Worm (Caenorhabditis elegans) whole organism, dauer: ENCODE data around the gene bcs-1.

Source experiments
- unc-62 ChIP-seq: sonication (generic microtip); optimal IDR thresholded peaks from 2 replicates; lab custom pipeline; 2017; ENCODE audit warnings: missing biosample characterization, missing genetic modification reagents, missing genetic modification characterization

The bcs-1 gene

DNA sequence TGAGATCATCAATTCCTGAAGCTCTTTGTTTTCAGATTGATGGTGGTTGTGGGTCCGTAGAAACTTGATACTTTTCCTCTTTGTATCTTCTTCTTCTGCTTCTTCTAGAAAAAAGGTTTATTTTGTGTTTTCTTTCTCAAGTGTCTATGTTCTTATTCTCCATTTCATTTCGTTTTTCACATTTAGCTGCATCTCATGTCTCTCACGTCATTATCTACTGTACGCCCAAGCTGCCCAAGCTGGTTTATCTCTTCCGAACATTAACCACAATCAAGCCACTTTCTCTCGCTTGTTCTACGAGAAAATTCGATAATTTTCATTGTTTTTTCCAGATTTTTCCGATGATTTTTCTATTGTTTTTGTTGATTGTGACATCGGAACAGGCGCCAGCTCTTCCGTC lies 28.3 kb downstream of the bcs-1 start, which contains the start of gene F28C6.5:
TSS of gene F28C6.5 (plus strand) at position 301 of the 400 bp plus-strand sequence.
- TF ChIP-seq unc-62, result no peak

DNA sequence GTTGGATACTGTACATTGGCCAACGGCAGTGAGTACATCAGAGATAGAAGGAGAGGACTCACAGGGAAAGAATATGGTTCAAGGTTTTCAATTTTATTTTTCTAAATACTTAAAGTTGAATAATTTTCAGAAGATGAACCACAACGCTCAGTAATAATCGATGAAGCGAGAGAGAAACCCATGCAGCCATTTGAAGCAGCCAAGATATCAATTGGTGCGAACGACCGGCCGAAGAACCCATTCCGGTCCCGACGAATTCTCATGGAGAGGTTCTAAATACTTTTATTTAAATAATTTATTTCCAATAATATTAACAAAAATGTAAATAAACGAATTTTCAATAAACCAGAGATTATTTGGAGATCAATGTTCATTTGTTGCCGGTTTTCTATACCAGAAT lies 29.3 kb downstream of the bcs-1 start, which contains the start of gene pigg-1:
TSS of gene pigg-1 (minus strand) at position 101 of the 400 bp plus-strand sequence.
- no peak for TF ChIP-seq unc-62

DNA sequence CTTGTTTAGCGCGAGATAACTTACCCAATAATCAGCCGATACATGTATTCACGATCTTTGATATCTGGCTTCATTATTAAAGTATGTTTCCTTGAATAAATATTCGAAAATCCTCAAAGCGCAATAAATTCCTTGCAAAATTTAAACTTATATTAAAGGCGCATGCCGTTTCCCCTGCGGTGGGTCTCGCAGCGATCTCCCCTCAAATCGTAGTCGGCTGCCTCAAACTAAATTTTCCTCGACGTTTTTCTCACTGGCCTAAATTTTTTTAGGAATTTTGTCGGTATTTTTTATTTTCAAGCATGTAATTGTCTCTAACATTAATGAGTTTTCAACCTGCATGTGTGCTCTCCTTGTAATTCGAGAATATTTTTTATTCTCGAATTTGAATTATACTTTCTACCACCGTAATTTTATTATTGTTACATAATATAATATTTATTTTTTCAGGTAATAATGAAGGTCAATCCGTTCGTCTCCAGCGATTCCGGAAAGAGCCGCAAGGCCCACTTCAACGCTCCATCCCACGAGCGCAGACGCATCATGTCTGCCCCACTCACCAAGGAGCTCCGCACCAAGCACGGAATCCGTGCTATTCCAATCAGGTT lies 31.6 kb downstream of the bcs-1 start, which contains the start of the genes cpf-1 and rpl-26:
TSS of gene cpf-1 (minus strand) at position 104 of the 608 bp plus-strand sequence.
TSS of gene rpl-26 (plus strand) at position 449 of the 608 bp plus-strand sequence.
- TF ChIP-seq unc-62, result no peak

DNA sequence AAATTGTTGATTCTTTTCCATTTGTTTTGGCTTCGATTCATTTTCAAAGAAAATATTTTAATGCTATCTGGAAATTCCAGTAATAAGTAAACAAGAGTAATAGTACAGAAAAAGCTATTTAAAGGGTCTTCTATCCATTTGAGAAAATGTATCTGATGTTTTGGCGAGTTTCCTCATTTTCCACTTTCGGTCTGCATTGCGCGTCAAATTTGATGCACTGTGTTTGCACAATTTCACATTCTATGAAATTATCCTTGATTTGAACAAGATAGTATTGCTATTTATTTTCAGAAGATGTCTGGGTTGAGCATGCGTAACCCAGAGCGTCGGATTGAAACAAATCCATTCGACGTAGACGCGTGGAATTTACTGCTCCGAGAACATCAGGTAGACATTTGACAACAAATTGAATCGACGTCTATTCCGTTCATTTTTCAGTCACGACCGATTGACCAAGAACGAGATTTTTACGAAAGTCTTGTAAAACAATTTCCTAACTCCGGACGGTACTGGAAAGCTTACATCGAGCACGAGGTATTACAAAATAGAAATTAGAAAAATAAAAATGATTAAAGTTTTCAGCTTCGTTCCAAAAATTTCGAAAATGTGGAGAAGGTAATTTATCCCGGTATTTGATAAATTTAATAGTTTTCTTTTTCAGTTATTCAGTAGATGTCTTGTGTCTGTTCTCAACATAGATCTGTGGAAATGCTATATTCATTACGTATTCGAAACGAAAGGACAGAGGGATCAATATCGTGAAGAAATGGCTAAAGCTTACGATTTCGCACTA lies 32.9 kb downstream of the bcs-1 start, which contains the start of gene suf-1:
TSS of gene suf-1 (plus strand) at position 280 of the 793 bp plus-strand sequence.
- TF ChIP-seq unc-62, result no peak

DNA sequence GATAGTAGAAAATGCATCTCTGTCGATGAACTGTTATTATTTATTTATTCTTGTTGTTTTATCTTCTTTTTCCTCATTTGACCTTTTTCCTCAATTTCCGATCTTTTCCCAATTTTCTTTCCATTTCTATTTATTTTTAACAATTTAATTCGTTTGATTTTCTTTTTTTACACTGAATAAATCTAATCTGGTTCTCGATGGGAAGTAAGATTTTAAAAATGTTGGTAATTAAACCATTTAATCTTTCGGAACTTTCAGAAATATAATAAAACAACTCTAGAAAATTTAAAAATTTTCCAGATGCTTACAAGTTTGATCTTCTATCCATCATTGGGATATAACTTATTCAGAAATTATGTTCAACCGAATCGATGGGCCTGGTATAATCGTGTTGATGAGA lies 35.7 kb downstream of the bcs-1 start, which contains the start of gene F28C6.8:
TSS of gene F28C6.8 (plus strand) at position 301 of the 400 bp plus-strand sequence.
- no peak for TF ChIP-seq unc-62

DNA sequence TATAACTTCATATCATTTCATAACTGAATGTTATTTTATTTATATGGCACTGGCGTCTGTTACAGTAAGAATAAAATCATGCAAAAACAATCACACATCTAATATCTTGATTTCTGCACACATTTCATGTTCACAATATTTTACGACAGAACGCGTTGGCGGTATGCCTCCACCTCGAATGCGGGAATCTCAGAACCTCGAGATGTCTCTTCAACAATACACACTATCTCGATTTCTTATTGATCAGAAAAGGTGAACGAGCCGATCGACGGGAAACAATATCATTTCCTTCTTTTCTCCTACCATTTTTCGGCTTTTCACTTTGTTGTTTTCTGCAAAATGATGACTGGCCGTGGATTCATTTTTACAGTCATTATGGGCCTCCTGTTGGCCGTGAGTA lies 36.8 kb downstream of the bcs-1 start, which contains the start of gene F28C6.10:
TSS of gene F28C6.10 (plus strand) at position 301 of the 400 bp plus-strand sequence.
- no peak for TF ChIP-seq unc-62

DNA sequence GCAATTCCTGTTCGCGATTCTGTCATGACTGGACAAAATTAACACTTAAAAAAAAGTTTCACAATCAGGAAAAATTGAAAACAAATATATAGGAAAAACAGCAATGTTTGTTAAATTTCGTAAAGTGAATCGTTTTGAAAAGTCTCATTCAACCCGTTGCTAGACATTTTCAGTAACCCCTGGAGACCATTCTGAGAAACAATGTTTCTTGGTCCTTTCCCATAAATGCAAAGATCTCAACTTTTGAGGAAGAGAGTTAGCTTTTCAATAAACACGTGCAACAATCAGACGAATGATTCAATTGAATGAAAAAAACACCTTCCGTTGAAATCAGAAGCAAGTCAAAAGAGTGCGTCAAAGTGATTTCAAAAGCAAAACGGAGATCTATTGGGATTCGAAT lies 39.2 kb downstream of the bcs-1 start, which contains the start of gene F28C6.9:
TSS of gene F28C6.9 (minus strand) at position 101 of the 400 bp plus-strand sequence.
- no peak for TF ChIP-seq unc-62

DNA sequence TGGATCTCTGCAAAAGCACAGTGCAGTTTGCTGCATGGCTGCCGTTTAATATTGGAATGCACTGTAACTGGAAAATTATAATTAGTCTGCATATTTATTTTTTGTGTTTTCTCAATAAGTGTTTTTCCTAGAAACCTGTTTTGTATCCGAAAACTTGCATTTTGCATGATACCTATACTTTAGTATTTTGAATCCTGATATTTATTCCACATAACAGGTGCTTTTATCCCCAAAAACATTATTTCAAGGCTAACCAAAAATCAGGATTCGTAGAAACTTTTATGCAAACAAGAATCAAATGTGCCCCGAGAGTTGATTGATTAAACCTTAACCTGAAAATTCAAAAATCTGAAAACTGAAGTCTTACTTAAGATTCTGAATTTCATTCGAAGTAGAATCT lies 39.7 kb downstream of the bcs-1 start:
- TF ChIP-seq unc-62, result no peak

DNA sequence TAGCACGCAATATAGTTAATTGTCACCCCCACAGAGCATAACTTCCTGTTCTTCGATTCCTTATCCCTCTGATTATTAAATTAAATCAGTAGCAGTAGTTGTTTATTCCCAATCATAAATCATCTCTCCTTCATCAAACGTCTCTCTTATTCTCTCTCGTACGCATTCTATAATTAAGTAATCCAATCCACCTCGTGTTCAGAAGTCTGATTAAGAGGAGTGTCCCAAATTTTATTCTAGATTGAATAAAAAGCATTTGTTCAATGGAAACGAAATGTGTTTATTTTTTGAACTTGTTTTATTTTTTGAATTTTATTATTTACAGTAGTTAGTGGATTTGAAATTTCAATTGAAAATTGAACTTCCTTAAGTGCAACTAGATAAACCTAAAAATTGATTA lies 40.4 kb downstream of the bcs-1 start:
- no peak for TF ChIP-seq unc-62

DNA sequence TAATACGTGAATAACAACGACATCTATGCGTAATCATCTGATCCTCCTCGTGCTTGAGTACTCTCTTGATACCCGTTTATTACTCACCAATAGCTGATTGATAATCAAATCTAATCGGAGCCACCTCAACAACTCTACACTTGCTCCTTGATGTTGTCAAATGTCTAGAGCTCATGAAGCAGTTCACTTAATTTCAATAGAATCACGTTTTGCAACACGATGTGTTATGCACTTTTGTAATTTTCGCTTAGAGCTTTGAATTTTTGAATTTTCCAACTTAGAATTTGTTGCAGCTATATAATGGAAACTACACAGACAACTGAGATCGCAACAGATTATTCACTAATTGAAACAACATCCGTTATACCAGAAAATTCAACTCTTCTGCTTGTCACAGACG lies 41.6 kb downstream of the bcs-1 start, which contains the start of gene T22C8.1:
TSS of gene T22C8.1 (plus strand) at position 301 of the 400 bp plus-strand sequence.
- TF ChIP-seq unc-62, result no peak

DNA sequence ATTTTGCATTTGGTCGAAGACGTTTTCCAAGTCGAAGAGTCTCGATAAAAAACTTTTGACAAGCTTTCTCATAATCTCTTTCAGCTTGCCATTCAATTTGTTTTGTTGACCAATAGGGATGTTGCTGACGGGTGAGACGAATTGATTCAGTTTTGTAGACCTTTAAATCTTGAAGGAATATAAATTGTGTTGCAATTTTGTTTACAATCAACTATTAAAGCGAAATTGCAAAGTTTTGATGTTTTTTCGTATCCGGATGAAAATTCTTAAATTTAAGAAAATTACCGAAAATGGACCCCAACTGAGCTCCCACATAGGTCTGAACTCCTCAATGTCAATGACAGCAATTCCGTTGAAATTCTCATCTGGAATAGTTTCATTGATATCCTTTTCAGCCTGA lies 45.3 kb downstream of the bcs-1 start:
- no peak for TF ChIP-seq unc-62

DNA sequence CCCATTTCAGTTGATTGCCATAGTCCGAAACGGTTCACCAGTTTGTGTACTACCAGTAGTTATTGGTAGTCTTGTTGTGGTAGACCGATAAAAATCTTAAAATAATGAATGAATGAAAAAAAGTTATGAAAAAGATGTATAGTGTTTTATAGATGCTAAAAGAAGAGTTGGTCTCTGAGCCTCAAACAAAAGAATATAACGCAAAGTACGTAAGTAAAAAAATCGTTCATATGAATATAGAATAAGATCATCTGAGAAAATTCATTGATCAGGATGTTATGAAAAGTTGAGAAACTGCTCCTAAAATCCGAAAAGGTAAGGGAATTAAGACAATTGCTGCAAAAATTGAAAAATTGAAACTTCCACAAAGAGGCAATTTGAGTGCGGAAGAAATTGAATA lies 46.6 kb downstream of the bcs-1 start, which contains the start of gene chhy-1:
TSS of gene chhy-1 (minus strand) at position 101 of the 400 bp plus-strand sequence.
- TF ChIP-seq unc-62, result no peak

DNA sequence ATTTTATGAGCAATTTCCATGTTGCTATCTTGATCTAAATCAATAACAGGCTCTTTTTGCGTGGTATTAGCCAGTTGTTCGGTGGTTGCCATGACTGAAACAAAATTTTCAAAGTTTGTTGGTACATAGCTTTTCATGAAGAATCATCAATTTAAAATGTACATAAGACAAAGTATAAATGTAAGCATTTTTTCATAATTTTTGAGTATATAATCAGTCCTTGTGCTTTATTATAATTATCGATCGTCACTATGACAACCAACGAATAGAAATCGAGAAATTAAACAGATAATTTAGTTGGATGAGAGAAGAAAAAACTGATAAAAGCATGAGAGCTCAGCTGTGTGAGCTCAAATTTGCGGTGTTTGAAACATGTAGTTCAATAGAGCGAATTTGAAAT lies 51.0 kb downstream of the bcs-1 start, which contains the start of gene T22C8.3:
TSS of gene T22C8.3 (minus strand) at position 101 of the 400 bp plus-strand sequence.
- no peak for TF ChIP-seq unc-62
